Fruit fly (Drosophila melanogaster): Measurements from ENCODE around the gene p38c.

dm6 chr3R:24101437-24101836, 48.6 kb downstream of the p38c start:
- no peak for TF ChIP-seq Hr83 (GFP tag; optimal IDR thresholded peaks at IDR 0.05; ENCODE audit: poor library complexity, severe bottlenecking)
- TF ChIP-seq h (GFP tag; optimal IDR thresholded peaks at IDR 0.05), result no peak
- TF ChIP-seq Dfd (GFP tag; optimal IDR thresholded peaks at IDR 0.05), result no peak
- no peak for TF ChIP-seq fru (GFP tag; optimal IDR thresholded peaks at IDR 0.05)
- no peak for TF ChIP-seq usp (GFP tag; optimal IDR thresholded peaks at IDR 0.05)

All from whole organism, wandering third instar larva.